Worm (Caenorhabditis elegans): ENCODE results near the gene lips-2.

The lips-2 gene

ce11 chrX:12284161-12284560 lies 1.4 kb upstream of the lips-2 start:
- TF ChIP-seq alr-1 (tag; optimal IDR thresholded peaks at IDR 0.05) (no peak), skn-1 (tag; optimal IDR thresholded peaks at IDR 0.05) (no peak), mdl-1 (tag; optimal IDR thresholded peaks at IDR 0.05) (no peak), nhr-21 (tag; optimal IDR thresholded peaks at IDR 0.05) (no peak), peb-1 (tag; optimal IDR thresholded peaks at IDR 0.05) (no peak), zag-1 (tag; optimal IDR thresholded peaks at IDR 0.05) (no peak), ZK546.5 (tag; optimal IDR thresholded peaks at IDR 0.05) (no peak), unc-39 (tag; optimal IDR thresholded peaks at IDR 0.05) (no peak), blmp-1 (tag; optimal IDR thresholded peaks at IDR 0.05; ENCODE audit: insufficient read depth) (no peak), ceh-16 (tag; optimal IDR thresholded peaks at IDR 0.05) (no peak), elt-1 (tag; optimal IDR thresholded peaks at IDR 0.05) (no peak), nhr-23 (tag; optimal IDR thresholded peaks at IDR 0.05) (no peak), gmeb-1 (tag; optimal IDR thresholded peaks at IDR 0.05) (no peak), ztf-1 (GFP tag; conservative IDR thresholded peaks at IDR 0.05) (no peak), egl-27 (tag; optimal IDR thresholded peaks at IDR 0.05) (no peak), sem-4 (tag; optimal IDR thresholded peaks at IDR 0.05) (no peak)

ce11 chrX:12288254-12288653 lies 2.7 kb downstream of the lips-2 start, which contains the start of gene C04B4.5:
Gene C04B4.5 (minus strand): TSS chrX:12288354.
- no peak for TF ChIP-seq C34F6.9 (tag; optimal IDR thresholded peaks at IDR 0.05)

DNA sequence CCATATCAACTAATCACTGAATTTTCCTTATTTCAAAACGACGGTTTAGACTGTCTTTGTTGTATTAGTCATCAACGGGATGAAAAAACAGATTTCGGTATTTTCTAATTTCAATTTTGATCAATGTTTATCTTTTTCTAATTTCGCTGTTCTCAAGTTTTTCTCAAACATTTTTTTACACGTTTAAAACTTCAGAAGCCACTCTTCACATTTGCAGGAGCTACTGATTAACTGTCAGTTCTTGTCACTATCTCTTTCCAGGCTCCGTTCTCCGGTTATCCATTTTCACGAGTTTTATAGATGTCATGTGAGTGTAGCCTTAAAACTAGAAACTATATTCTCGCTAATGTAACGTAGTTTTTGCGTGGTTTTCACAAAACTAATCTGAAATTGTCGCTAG lies 4.9 kb downstream of the lips-2 start, which contains the start of gene C04B4.4:
Gene C04B4.4, plus strand, starts transcription at position 301 of the 400 bp plus-strand sequence.
- no peak for TF ChIP-seq ztf-1 (GFP tag; conservative IDR thresholded peaks at IDR 0.05)
- TF ChIP-seq nhr-12 (tag; optimal IDR thresholded peaks at IDR 0.05) = no peak
- no peak for TF ChIP-seq fos-1 (tag; optimal IDR thresholded peaks at IDR 0.05)
- no peak for TF ChIP-seq nhr-21 (tag; optimal IDR thresholded peaks at IDR 0.05)
- no peak for TF ChIP-seq gmeb-1 (tag; optimal IDR thresholded peaks at IDR 0.05)
- TF ChIP-seq ama-1 (optimal IDR thresholded peaks at IDR 0.05) = no peak
- no peak for TF ChIP-seq F13H6.1 (tag; optimal IDR thresholded peaks at IDR 0.05)
- TF ChIP-seq ZK546.5 (tag; optimal IDR thresholded peaks at IDR 0.05) = no peak
- TF ChIP-seq alr-1 (tag; optimal IDR thresholded peaks at IDR 0.05) = no peak

DNA sequence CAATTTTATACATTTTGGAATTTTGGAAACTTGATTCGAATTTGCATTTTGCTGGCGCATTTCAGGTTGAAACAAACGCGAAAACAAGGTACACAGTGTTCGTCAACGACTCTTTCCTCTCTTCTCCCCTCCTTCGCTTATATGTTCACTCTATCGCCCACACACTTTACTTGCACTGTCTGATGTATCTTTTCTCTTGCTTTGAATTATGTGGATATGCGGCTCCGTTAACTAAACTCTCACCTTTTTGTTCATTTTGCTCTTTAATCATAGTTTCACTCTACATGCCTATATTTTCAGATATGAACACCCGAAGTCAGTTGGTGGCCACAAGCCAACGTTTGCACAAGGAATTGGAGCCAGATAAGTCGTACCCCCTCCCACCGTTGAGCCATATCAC lies 8.7 kb downstream of the lips-2 start, which contains the start of gene W06D11.1:
Gene W06D11.1, plus strand, starts transcription at position 301 of the 400 bp plus-strand sequence.
- no peak for TF ChIP-seq peb-1 (tag; optimal IDR thresholded peaks at IDR 0.05)
- no peak for TF ChIP-seq zag-1 (tag; optimal IDR thresholded peaks at IDR 0.05)

ce11 chrX:12296392-12296791 lies 10.8 kb downstream of the lips-2 start, which contains the start of gene W06D11.2:
Gene W06D11.2 (minus strand): TSS chrX:12296730.
- TF ChIP-seq elt-1 (tag; optimal IDR thresholded peaks at IDR 0.05) (no peak), nhr-11 (tag; optimal IDR thresholded peaks at IDR 0.05) (no peak), nhr-129 (tag; optimal IDR thresholded peaks at IDR 0.05) (no peak), crh-2 (tag; optimal IDR thresholded peaks at IDR 0.05) (no peak), fos-1 (tag; optimal IDR thresholded peaks at IDR 0.05) (no peak), nhr-21 (tag; optimal IDR thresholded peaks at IDR 0.05) (no peak), unc-55 (GFP tag; optimal IDR thresholded peaks at IDR 0.05) (no peak), alr-1 (tag; optimal IDR thresholded peaks at IDR 0.05) (no peak), nhr-12 (tag; optimal IDR thresholded peaks at IDR 0.05) (no peak), unc-39 (tag; optimal IDR thresholded peaks at IDR 0.05) (no peak), skn-1 (tag; optimal IDR thresholded peaks at IDR 0.05) (no peak), C34F6.9 (tag; optimal IDR thresholded peaks at IDR 0.05) (no peak), zag-1 (tag; optimal IDR thresholded peaks at IDR 0.05) (no peak), R02D3.7 (tag; optimal IDR thresholded peaks at IDR 0.05) (no peak), lin-39 (tag; optimal IDR thresholded peaks at IDR 0.05) (no peak)

DNA sequence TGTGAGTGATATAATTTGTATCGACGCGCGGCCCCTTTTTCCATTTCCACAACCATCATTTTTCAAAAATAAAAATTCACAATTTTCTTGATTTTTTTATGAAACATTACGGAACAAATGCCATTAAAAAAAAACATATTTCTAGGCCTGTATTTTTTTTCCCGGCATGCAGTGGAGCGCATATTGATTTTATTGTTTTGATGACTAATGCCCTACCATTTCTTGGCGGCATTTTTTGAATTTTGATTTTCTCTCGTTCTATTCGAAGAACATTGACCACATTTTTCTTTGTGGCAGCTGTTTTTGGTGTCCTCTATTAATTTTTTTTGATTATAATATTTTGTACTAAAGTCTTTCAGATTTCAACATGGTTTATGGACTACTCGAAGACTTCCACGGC lies 12.7 kb downstream of the lips-2 start, which contains the start of gene W06D11.3:
Gene W06D11.3, plus strand, starts transcription at position 360 of the 400 bp plus-strand sequence.
- TF ChIP-seq alr-1 (tag; optimal IDR thresholded peaks at IDR 0.05) (no peak), lin-39 (tag; optimal IDR thresholded peaks at IDR 0.05) (no peak), mbf-1 (tag; optimal IDR thresholded peaks at IDR 0.05) (no peak), nhr-6 (tag; optimal IDR thresholded peaks at IDR 0.05) (no peak), lsy-2 (tag; optimal IDR thresholded peaks at IDR 0.05) (no peak), ztf-1 (GFP tag; conservative IDR thresholded peaks at IDR 0.05) (no peak), unc-62 (GFP tag; optimal IDR thresholded peaks at IDR 0.05) (no peak), zag-1 (tag; optimal IDR thresholded peaks at IDR 0.05) (no peak), unc-55 (GFP tag; optimal IDR thresholded peaks at IDR 0.05) (no peak), lin-13 (GFP tag; optimal IDR thresholded peaks at IDR 0.05) (no peak), ceh-82 (tag; optimal IDR thresholded peaks at IDR 0.05) (no peak), sma-3 (GFP tag; optimal IDR thresholded peaks at IDR 0.05) (no peak)
